Worm (Caenorhabditis elegans) whole organism, midembryonic: ENCODE data around the gene srz-18.

ENCODE experiments used
- T22C8.4 ChIP-seq: fragments of 200-800 bp; sonication (Bioruptor generic); IDR thresholded peaks from 2 replicates; pipeline ENCODE4 v1.3.6; 2022; ENCODE audit warnings: missing genetic modification characterization, missing compliant biosample characterization
- cog-1 ChIP-seq: sonication (generic microtip); optimal IDR thresholded peaks from 2 replicates; lab custom pipeline; 2016; ENCODE audit warnings: missing genetic modification characterization, missing compliant biosample characterization
- flt-1 ChIP-seq: fragments of 200-800 bp; sonication (Bioruptor generic); IDR thresholded peaks from 2 replicates; pipeline ENCODE4 v1.3.6; 2022; ENCODE audit warnings: missing genetic modification characterization, missing compliant biosample characterization
- klf-2 ChIP-seq: fragments of 200-800 bp; sonication (Bioruptor generic); conservative IDR thresholded peaks from 2 replicates; pipeline ENCODE4 v1.3.6; 2022; ENCODE audit warnings: missing genetic modification reagents, missing genetic modification characterization, missing compliant biosample characterization
- med-1 ChIP-seq: sonication (generic microtip); optimal IDR thresholded peaks from 2 replicates; lab custom pipeline; 2017; ENCODE audit warnings: missing genetic modification characterization, mild to moderate bottlenecking, missing compliant biosample characterization, antibody characterized with exemption, missing genetic modification reagents; ENCODE audit not compliant: insufficient read depth
- ref-1 ChIP-seq: fragments of 200-800 bp; sonication (Bioruptor generic); conservative IDR thresholded peaks from 2 replicates; pipeline ENCODE4 v1.3.6; 2022; ENCODE audit warnings: missing genetic modification reagents, missing genetic modification characterization, missing compliant biosample characterization
- tab-1 ChIP-seq: fragments of 200-800 bp; sonication (Bioruptor generic); IDR thresholded peaks from 2 replicates; pipeline ENCODE4 v1.3.6; 2022; ENCODE audit warnings: missing genetic modification characterization, missing compliant biosample characterization
- ztf-23 ChIP-seq: fragments of 200-800 bp; sonication (Bioruptor generic); IDR thresholded peaks from 2 replicates; pipeline ENCODE4 v1.3.6; 2022; ENCODE audit warnings: missing genetic modification reagents, missing genetic modification characterization, missing compliant biosample characterization
- ztf-29 ChIP-seq: fragments of 200-800 bp; sonication (Bioruptor generic); IDR thresholded peaks from 2 replicates; pipeline ENCODE4 v1.3.6; 2022; ENCODE audit warnings: missing genetic modification reagents, missing genetic modification characterization, missing compliant biosample characterization

ce11 chrV:20625260-20625659 is 1.3 kb upstream of the srz-18 start:
- TF ChIP-seq klf-2 (GFP tag; lab: Robert Waterston, UW) (no peak), ztf-23 (GFP tag; lab: Robert Waterston, UW) (no peak), cog-1 (tag; lab: Kevin White, UChicago) (no peak), ref-1 (no peak), med-1 (no peak), ztf-29 (no peak), T22C8.4 (GFP tag; lab: Robert Waterston, UW) (no peak), flt-1 (no peak), tab-1 (no peak)
